Worm (Caenorhabditis elegans) whole organism, L1 larva: ENCODE measurements around the gene D2024.18.

Source experiments
- ceh-82 ChIP-seq, 3 experiments: fragments of 150-350 bp in 1 of 3; sonication (generic microtip) in 2 of 3; optimal IDR thresholded peaks; 2 replicates each; lab custom pipeline; 2014 to 2017; ENCODE audit warnings: missing biosample characterization in 3 of 3, missing genetic modification characterization in 3 of 3
- lin-13 ChIP-seq: fragments of 150-350 bp; optimal IDR thresholded peaks from 2 replicates; lab custom pipeline; 2014; ENCODE audit warnings: missing biosample characterization, missing genetic modification reagents, missing genetic modification characterization
- lsy-2 ChIP-seq, 2 experiments: fragments of 150-350 bp; optimal IDR thresholded peaks; 2 replicates each; lab custom pipeline; 2014; ENCODE audit warnings: missing biosample characterization in 2 of 2, missing genetic modification characterization in 2 of 2
- snpc-4 ChIP-seq: fragments of 150-350 bp; optimal IDR thresholded peaks from 2 replicates; lab custom pipeline; 2014; ENCODE audit warnings: missing biosample characterization, missing genetic modification characterization

DNA sequence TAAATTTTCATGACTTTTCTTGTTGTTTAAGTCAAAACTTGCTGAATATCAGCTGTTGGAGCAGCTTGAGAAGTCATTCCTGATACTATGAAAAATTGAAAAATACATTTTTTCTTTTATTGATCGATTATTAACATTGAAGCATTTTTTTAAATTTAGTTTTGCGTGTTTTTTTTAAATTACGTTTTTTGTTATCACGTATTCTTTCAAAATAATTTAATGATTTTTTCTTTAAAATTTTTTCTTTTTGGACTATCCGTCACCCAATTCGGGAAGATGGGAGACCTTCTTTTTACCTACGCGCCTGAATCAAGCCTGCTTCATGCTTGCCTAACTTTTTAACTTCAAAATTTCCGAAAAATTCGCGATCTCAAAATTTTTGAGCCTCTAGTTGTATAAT, 43.9 kb downstream of the D2024.18 start, which contains the start of gene F42C5.5:
- TF ChIP-seq lin-13 (no peak), snpc-4 (no peak), ceh-82 (tag; optimal IDR thresholded peaks at IDR 0.05; lab: Kevin White, UChicago) (no peak), lsy-2 (tag; optimal IDR thresholded peaks at IDR 0.05; lab: Kevin White, UChicago) (no peak)
